Fruit fly (Drosophila melanogaster): ENCODE measurements around the gene p38c.
A peak's percentile ranks its signal among the peaks of the same experiment; 100 is the strongest.

Gene p38c

dm6 chr3R:24144542-24144941 lies 5.5 kb downstream of the p38c start (continued):
- TF ChIP-seq CG8119 (GFP tag; IDR thresholded peaks at IDR 0.05) (peak; percentile 81), CG11762 (GFP tag; optimal IDR thresholded peaks at IDR 0.05; ENCODE audit: insufficient read depth) (peak; percentile 58), CG32006 (GFP tag; optimal IDR thresholded peaks at IDR 0.05) (peak; percentile 89), CG31627 (GFP tag; optimal IDR thresholded peaks at IDR 0.05) (peak; percentile 44), CG9139 (GFP tag; optimal IDR thresholded peaks at IDR 0.05) (peak; percentile 7), CG10631 (GFP tag; optimal IDR thresholded peaks at IDR 0.05) (peak; percentile 79), salr (GFP tag; optimal IDR thresholded peaks at IDR 0.05) (peak; percentile 36 to 79), vri (GFP tag; optimal IDR thresholded peaks at IDR 0.05) (peak; percentile 50), Sox15 (GFP tag; optimal IDR thresholded peaks at IDR 0.05) (no peak), Eip75B (GFP tag; optimal IDR thresholded peaks at IDR 0.05) (peak; percentile 78), Lpt (GFP tag; optimal IDR thresholded peaks at IDR 0.05) (peak; percentile 34), cyc (GFP tag; optimal IDR thresholded peaks at IDR 0.05) (peak; percentile 48), CG11294 (GFP tag; IDR thresholded peaks at IDR 0.05) (no peak), CG4318 (GFP tag; optimal IDR thresholded peaks at IDR 0.05) (peak; percentile 81), spab (GFP tag; optimal IDR thresholded peaks at IDR 0.05) (peak; percentile 70), Sox14 (GFP tag; optimal IDR thresholded peaks at IDR 0.05) (peak; percentile 76), CG3919 (GFP tag; optimal IDR thresholded peaks at IDR 0.05) (peak; percentile 77)

- TF ChIP-seq CG3032 (tag; optimal IDR thresholded peaks at IDR 0.05) (peak; percentile 69), Lpt (GFP tag; optimal IDR thresholded peaks at IDR 0.05) (no peak), eg (GFP tag; IDR thresholded peaks at IDR 0.05) (0 out of 3 replicates have a peak, but pooled peaks have one; percentile 8), CG6163 (GFP tag; IDR thresholded peaks at IDR 0.05) (0 out of 3 replicates have a peak, but pooled peaks have one; percentile 22), CG8119 (GFP tag; IDR thresholded peaks at IDR 0.05) (peak; percentile 64; the same call in 2 of the 3 replicates), pdm3 (GFP tag; optimal IDR thresholded peaks at IDR 0.05) (peak; percentile 49), CG9139 (GFP tag; optimal IDR thresholded peaks at IDR 0.05) (peak; percentile 29), Eip78C (GFP tag) (peak; percentile 90), acj6 (GFP tag; optimal IDR thresholded peaks at IDR 0.05) (peak; percentile 58), OdsH (GFP tag; optimal IDR thresholded peaks at IDR 0.05) (peak; percentile 57), Hr39 (GFP tag; optimal IDR thresholded peaks at IDR 0.05) (peak; percentile 41), CG3919 (GFP tag; optimal IDR thresholded peaks at IDR 0.05) (peak; percentile 60), Hr4 (GFP tag; optimal IDR thresholded peaks at IDR 0.05) (peak; percentile 71), Sox15 (GFP tag; optimal IDR thresholded peaks at IDR 0.05) (peak; percentile 8), CG15336 (GFP tag; IDR thresholded peaks at IDR 0.05) (peak; percentile 36), CG6276 (GFP tag; optimal IDR thresholded peaks at IDR 0.05) (peak; percentile 60), CG8319 (GFP tag; optimal IDR thresholded peaks at IDR 0.05) (no peak), CG6854 (GFP tag; optimal IDR thresholded peaks at IDR 0.05) (no peak), topi (GFP tag; optimal IDR thresholded peaks at IDR 0.05) (peak; percentile 48), cyc (GFP tag; optimal IDR thresholded peaks at IDR 0.05) (peak; percentile 20), Sox102F (GFP tag; optimal IDR thresholded peaks at IDR 0.05) (no peak), vri (GFP tag; optimal IDR thresholded peaks at IDR 0.05) (no peak), fkh (GFP tag; optimal IDR thresholded peaks at IDR 0.05) (no peak), CG34406 (GFP tag; optimal IDR thresholded peaks at IDR 0.05) (peak; percentile 10), Eip93F (GFP tag; optimal IDR thresholded peaks at IDR 0.05) (no peak), CG8632 (GFP tag; optimal IDR thresholded peaks at IDR 0.05) (peak; percentile 45), ss (GFP tag; optimal IDR thresholded peaks at IDR 0.05) (peak; percentile 36 to 52), achi (GFP tag; optimal IDR thresholded peaks at IDR 0.05) (peak; percentile 50), dsx (GFP tag; optimal IDR thresholded peaks at IDR 0.05; ENCODE audit: poor library complexity, severe bottlenecking) (no peak), CG11902 (GFP tag; optimal IDR thresholded peaks at IDR 0.05) (no peak), dac (GFP tag; optimal IDR thresholded peaks at IDR 0.05) (peak; percentile 31), CG10631 (GFP tag; optimal IDR thresholded peaks at IDR 0.05) (peak; percentile 61), CG4318 (GFP tag; optimal IDR thresholded peaks at IDR 0.05) (peak; percentile 53), Met (GFP tag; optimal IDR thresholded peaks at IDR 0.05) (peak; percentile 43), CG11294 (GFP tag; IDR thresholded peaks at IDR 0.05) (no peak), Ets21C (GFP tag; optimal IDR thresholded peaks at IDR 0.05) (no peak), Hr38 (GFP tag; optimal IDR thresholded peaks at IDR 0.05) (no peak), esn (GFP tag; optimal IDR thresholded peaks at IDR 0.05) (peak; percentile 59), Blimp-1 (GFP tag; optimal IDR thresholded peaks at IDR 0.05) (no peak), CG11762 (GFP tag; optimal IDR thresholded peaks at IDR 0.05; ENCODE audit: insufficient read depth) (peak; percentile 22), CG31627 (GFP tag; optimal IDR thresholded peaks at IDR 0.05) (peak; percentile 45), spab (GFP tag; optimal IDR thresholded peaks at IDR 0.05) (peak; percentile 67), fd59A (GFP tag; optimal IDR thresholded peaks at IDR 0.05) (peak; percentile 61), lz (GFP tag; optimal IDR thresholded peaks at IDR 0.05) (peak; percentile 51)
Measured at dm6 chr3R:24143779-24144178, 6.2 kb downstream of the p38c start.
